Worm (Caenorhabditis elegans) whole organism, young adult: Measurements from ENCODE around the gene Y69A2AR.16.

Experiments used
- B0336.3 ChIP-seq: fragments of 200-800 bp; sonication (Bioruptor generic); IDR thresholded peaks from 2 replicates; pipeline ENCODE4 v1.3.6; 2022; ENCODE audit warnings: missing genetic modification characterization, missing compliant biosample characterization
- C06A6.2 ChIP-seq: fragments of 200-800 bp; sonication (Bioruptor generic); conservative IDR thresholded peaks from 2 replicates; pipeline ENCODE4 v1.3.6; 2022; ENCODE audit warnings: missing genetic modification characterization, missing compliant biosample characterization
- F22D6.2 ChIP-seq: sonication (generic microtip); optimal IDR thresholded peaks from 2 replicates; lab custom pipeline; 2016; ENCODE audit warnings: mild to moderate bottlenecking, missing genetic modification characterization, missing compliant biosample characterization
- F33H1.4 ChIP-seq: fragments of 200-800 bp; sonication (Bioruptor generic); IDR thresholded peaks from 2 replicates; pipeline ENCODE4 v1.3.6; 2022; ENCODE audit warnings: missing genetic modification reagents, missing genetic modification characterization, missing compliant biosample characterization
- F37B4.10 ChIP-seq: fragments of 200-800 bp; sonication (Bioruptor generic); IDR thresholded peaks from 2 replicates; pipeline ENCODE4 v1.3.6; 2022; ENCODE audit warnings: missing genetic modification characterization, missing compliant biosample characterization
- F39B2.1 ChIP-seq: fragments of 200-800 bp; sonication (Bioruptor generic); IDR thresholded peaks from 2 replicates; pipeline ENCODE4 v1.3.6; 2022; ENCODE audit warnings: missing genetic modification reagents, missing genetic modification characterization, missing compliant biosample characterization
- F49E8.2 ChIP-seq: sonication (generic microtip); optimal IDR thresholded peaks from 3 replicates; lab custom pipeline; 2017; ENCODE audit warnings: missing genetic modification characterization, mild to moderate bottlenecking, missing compliant biosample characterization, antibody characterized with exemption, moderate library complexity; ENCODE audit not compliant: insufficient read depth
- F55B11.4 ChIP-seq: sonication (generic microtip); optimal IDR thresholded peaks from 2 replicates; lab custom pipeline; 2016; ENCODE audit warnings: missing compliant biosample characterization, missing genetic modification characterization, borderline replicate concordance; ENCODE audit not compliant: insufficient read depth
- T07F8.4 ChIP-seq: sonication (generic microtip); optimal IDR thresholded peaks from 2 replicates; lab custom pipeline; 2016; ENCODE audit warnings: mild to moderate bottlenecking, missing genetic modification characterization, moderate library complexity, missing compliant biosample characterization
- T26A5.8 ChIP-seq: sonication (generic microtip); optimal IDR thresholded peaks from 2 replicates; lab custom pipeline; 2016; ENCODE audit warnings: missing genetic modification characterization, missing compliant biosample characterization
- Y53F4B.3 ChIP-seq: fragments of 200-800 bp; sonication (Bioruptor generic); IDR thresholded peaks from 2 replicates; pipeline ENCODE4 v1.3.6; 2022; ENCODE audit warnings: missing genetic modification reagents, missing genetic modification characterization, missing compliant biosample characterization
- Y53G8AR.9 ChIP-seq: fragments of 200-800 bp; sonication (Bioruptor generic); conservative IDR thresholded peaks from 2 replicates; pipeline ENCODE4 v1.3.6; 2022; ENCODE audit warnings: missing genetic modification reagents, missing genetic modification characterization, missing compliant biosample characterization
- Y79H2A.3 ChIP-seq: fragments of 200-800 bp; sonication (Bioruptor generic); conservative IDR thresholded peaks from 2 replicates; pipeline ENCODE4 v1.3.6; 2022; ENCODE audit warnings: missing genetic modification reagents, missing genetic modification characterization, missing compliant biosample characterization
- Y95B8A.8 ChIP-seq: fragments of 200-800 bp; sonication (Bioruptor generic); IDR thresholded peaks from 2 replicates; pipeline ENCODE4 v1.3.6; 2022; ENCODE audit warnings: missing genetic modification reagents, missing genetic modification characterization, missing compliant biosample characterization
- ZK185.1 ChIP-seq: sonication (generic microtip); optimal IDR thresholded peaks from 2 replicates; lab custom pipeline; 2016; ENCODE audit warnings: mild to moderate bottlenecking, missing genetic modification characterization, missing compliant biosample characterization; ENCODE audit not compliant: poor library complexity, severe bottlenecking
- aptf-3 ChIP-seq: fragments of 200-800 bp; sonication (Bioruptor generic); IDR thresholded peaks from 2 replicates; pipeline ENCODE4 v1.3.6; 2022; ENCODE audit warnings: missing genetic modification characterization, missing compliant biosample characterization
- athp-1 ChIP-seq: sonication (generic microtip); optimal IDR thresholded peaks from 2 replicates; lab custom pipeline; 2017; ENCODE audit warnings: mild to moderate bottlenecking, missing genetic modification characterization, missing compliant biosample characterization
- attf-6 ChIP-seq: fragments of 200-800 bp; sonication (Bioruptor generic); IDR thresholded peaks from 2 replicates; pipeline ENCODE4 v1.3.6; 2022; ENCODE audit warnings: missing genetic modification reagents, missing genetic modification characterization, missing compliant biosample characterization
- cebp-2 ChIP-seq: fragments of 200-800 bp; sonication (Bioruptor generic); IDR thresholded peaks from 2 replicates; pipeline ENCODE4 v1.3.6; 2022; ENCODE audit warnings: missing genetic modification characterization, missing compliant biosample characterization
- ceh-58 ChIP-seq: fragments of 200-800 bp; sonication (Bioruptor generic); IDR thresholded peaks from 2 replicates; pipeline ENCODE4 v1.3.6; 2022; ENCODE audit warnings: missing genetic modification characterization, missing compliant biosample characterization
- ceh-79 ChIP-seq: sonication (generic microtip); optimal IDR thresholded peaks from 2 replicates; lab custom pipeline; 2017; ENCODE audit warnings: mild to moderate bottlenecking, missing genetic modification characterization, missing compliant biosample characterization
- ceh-91 ChIP-seq: fragments of 200-800 bp; sonication (Bioruptor generic); IDR thresholded peaks from 2 replicates; pipeline ENCODE4 v1.3.6; 2022; ENCODE audit warnings: missing genetic modification reagents, missing genetic modification characterization, missing compliant biosample characterization
- egl-44 ChIP-seq: fragments of 200-800 bp; sonication (Bioruptor generic); IDR thresholded peaks from 2 replicates; pipeline ENCODE4 v1.3.6; 2022; ENCODE audit warnings: missing genetic modification reagents, missing genetic modification characterization, missing compliant biosample characterization
- egrh-3 ChIP-seq: fragments of 200-800 bp; sonication (Bioruptor generic); IDR thresholded peaks from 2 replicates; pipeline ENCODE4 v1.3.6; 2022; ENCODE audit warnings: missing genetic modification reagents, missing genetic modification characterization, missing compliant biosample characterization
- ekl-4 ChIP-seq: fragments of 200-800 bp; sonication (Bioruptor generic); IDR thresholded peaks from 2 replicates; pipeline ENCODE4 v1.3.6; 2022; ENCODE audit warnings: missing genetic modification reagents, missing genetic modification characterization, missing compliant biosample characterization
- fkh-3 ChIP-seq: sonication (generic microtip); optimal IDR thresholded peaks from 2 replicates; lab custom pipeline; 2016; ENCODE audit warnings: mild to moderate bottlenecking, missing genetic modification characterization, missing compliant biosample characterization
- him-1 ChIP-seq: sonication (generic microtip); optimal IDR thresholded peaks from 2 replicates; lab custom pipeline; 2016; ENCODE audit warnings: missing genotype, missing genetic modification reagents, missing genetic modification characterization, missing compliant biosample characterization
- hsf-1 ChIP-seq: fragments of 200-800 bp; sonication (Bioruptor generic); IDR thresholded peaks from 2 replicates; pipeline ENCODE4 v1.3.6; 2022; ENCODE audit warnings: missing genetic modification reagents, missing genetic modification characterization, missing compliant biosample characterization
- lin-26 ChIP-seq: fragments of 200-800 bp; sonication (Bioruptor generic); IDR thresholded peaks from 2 replicates; pipeline ENCODE4 v1.3.6; 2022; ENCODE audit warnings: missing genetic modification reagents, missing genetic modification characterization, missing compliant biosample characterization
- lsl-1 ChIP-seq: fragments of 200-800 bp; sonication (Bioruptor generic); optimal IDR thresholded peaks from 2 replicates; lab custom pipeline; 2018; ENCODE audit warnings: mild to moderate bottlenecking, missing genetic modification characterization, moderate library complexity, missing compliant biosample characterization
- madf-10 ChIP-seq: sonication (generic microtip); optimal IDR thresholded peaks from 2 replicates; lab custom pipeline; 2016; ENCODE audit warnings: mild to moderate bottlenecking, missing genetic modification characterization, missing compliant biosample characterization
- madf-3 ChIP-seq: fragments of 200-800 bp; sonication (Bioruptor generic); IDR thresholded peaks from 2 replicates; pipeline ENCODE4 v1.3.6; 2022; ENCODE audit warnings: missing genetic modification reagents, missing genetic modification characterization, missing compliant biosample characterization
- mcd-1 ChIP-seq: fragments of 200-800 bp; sonication (Bioruptor generic); IDR thresholded peaks from 2 replicates; pipeline ENCODE4 v1.3.6; 2022; ENCODE audit warnings: missing genetic modification reagents, missing genetic modification characterization, missing compliant biosample characterization
- nfyb-1 ChIP-seq: fragments of 200-800 bp; sonication (Bioruptor generic); IDR thresholded peaks from 2 replicates; pipeline ENCODE4 v1.3.6; 2022; ENCODE audit warnings: missing genetic modification reagents, missing genetic modification characterization, missing compliant biosample characterization
- nhr-80 ChIP-seq: sonication (generic microtip); optimal IDR thresholded peaks from 2 replicates; lab custom pipeline; 2016; ENCODE audit warnings: missing genetic modification characterization, missing compliant biosample characterization
- sdz-38 ChIP-seq: sonication (generic microtip); optimal IDR thresholded peaks from 2 replicates; lab custom pipeline; 2016; ENCODE audit warnings: missing genotype, missing genetic modification characterization, missing compliant biosample characterization
- tlf-1 ChIP-seq: fragments of 200-800 bp; sonication (Bioruptor generic); optimal IDR thresholded peaks from 2 replicates; lab custom pipeline; 2018; ENCODE audit warnings: mild to moderate bottlenecking, missing genetic modification characterization, missing compliant biosample characterization
- unc-62 ChIP-seq: fragments of 150-350 bp; optimal IDR thresholded peaks from 2 replicates; lab custom pipeline; 2014; ENCODE audit warnings: missing biosample characterization, missing genetic modification reagents, missing genetic modification characterization
- xnd-1 ChIP-seq: sonication (generic microtip); optimal IDR thresholded peaks from 2 replicates; lab custom pipeline; 2016; ENCODE audit warnings: missing genotype, missing genetic modification reagents, missing genetic modification characterization, missing compliant biosample characterization
- zfh-2 ChIP-seq: fragments of 200-800 bp; sonication (Bioruptor generic); conservative IDR thresholded peaks from 2 replicates; pipeline ENCODE4 v1.3.6; 2022; ENCODE audit warnings: missing genetic modification reagents, missing genetic modification characterization, missing compliant biosample characterization
- ztf-25 ChIP-seq: fragments of 200-800 bp; sonication (Bioruptor generic); IDR thresholded peaks from 2 replicates; pipeline ENCODE4 v1.3.6; 2022; ENCODE audit warnings: missing genetic modification reagents, missing genetic modification characterization, missing compliant biosample characterization
- ztf-26 ChIP-seq: sonication (generic microtip); optimal IDR thresholded peaks from 2 replicates; lab custom pipeline; 2017; ENCODE audit warnings: missing genetic modification characterization, missing compliant biosample characterization
- ztf-3 ChIP-seq: fragments of 200-800 bp; sonication (Bioruptor generic); optimal IDR thresholded peaks from 2 replicates; lab custom pipeline; 2018; ENCODE audit warnings: mild to moderate bottlenecking, missing genetic modification characterization, missing compliant biosample characterization

The Y69A2AR.16 gene

ce11 chrIV:2552855-2553254 lies 55.3 kb downstream of the Y69A2AR.16 start:
- TF ChIP-seq egrh-3 (GFP tag; lab: Robert Waterston, UW) (peak; percentile 16; the same call in 1 of the 2 replicates), ztf-25 (GFP tag; lab: Robert Waterston, UW) (no peak), F55B11.4 (tag; lab: Kevin White, UChicago) (no peak), nfyb-1 (GFP tag; lab: Robert Waterston, UW) (no peak), zfh-2 (peak; percentile 80), aptf-3 (GFP tag; lab: Robert Waterston, UW) (no peak)

DNA sequence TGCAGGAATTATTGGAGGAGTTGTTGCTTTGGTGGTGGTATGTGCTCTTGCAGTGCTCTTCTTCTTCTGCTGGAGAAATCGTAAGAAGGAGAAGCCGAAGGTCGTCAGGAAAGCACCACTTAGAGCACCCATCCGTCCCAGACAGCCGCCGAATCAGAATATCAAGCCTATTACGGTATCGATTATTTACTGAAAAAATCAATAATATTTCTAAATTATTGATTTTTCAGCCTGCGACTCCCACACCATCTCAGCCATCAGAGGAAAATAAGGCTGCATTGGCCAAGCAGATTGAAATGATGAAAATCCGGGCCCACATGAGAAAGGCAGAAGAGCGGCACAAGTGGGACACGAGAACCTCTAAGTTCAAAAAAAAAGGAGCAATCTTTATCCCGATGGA lies 58.6 kb downstream of the Y69A2AR.16 start:
- no peak for TF ChIP-seq unc-62 (GFP tag; lab: Kevin White, UChicago)
- no peak for TF ChIP-seq ceh-79 (tag; lab: Kevin White, UChicago)
- no peak for TF ChIP-seq cebp-2
- TF ChIP-seq tlf-1 (GFP tag; lab: Kevin White, UChicago), result no peak
- TF ChIP-seq lsl-1 (GFP tag; lab: Kevin White, UChicago), result no peak
- TF ChIP-seq athp-1 (tag; lab: Kevin White, UChicago), result no peak
- no peak for TF ChIP-seq Y95B8A.8 (GFP tag; lab: Robert Waterston, UW)
- TF ChIP-seq Y53F4B.3, result no peak
- TF ChIP-seq F22D6.2, result no peak
- no peak for TF ChIP-seq T26A5.8 (tag; lab: Kevin White, UChicago)
- no peak for TF ChIP-seq ceh-58 (GFP tag; lab: Robert Waterston, UW)
- no peak for TF ChIP-seq Y79H2A.3 (GFP tag; lab: Robert Waterston, UW)
- no peak for TF ChIP-seq him-1
- TF ChIP-seq madf-3, result no peak
- TF ChIP-seq ztf-3, result no peak
- no peak for TF ChIP-seq madf-10
- TF ChIP-seq F37B4.10 (GFP tag; lab: Robert Waterston, UW), result no peak
- TF ChIP-seq F49E8.2, result no peak
- no peak for TF ChIP-seq sdz-38 (tag; lab: Kevin White, UChicago)
- TF ChIP-seq, all 124 proteins: peak for 0

ce11 chrIV:2561358-2561757 lies 63.8 kb downstream of the Y69A2AR.16 start, which contains the start of gene Y69A2AR.46:
Gene Y69A2AR.46 (plus strand): TSS chrIV:2561658.
- no peak for TF ChIP-seq nhr-80 (tag; lab: Kevin White, UChicago)
- TF ChIP-seq egl-44, result no peak
- no peak for TF ChIP-seq T07F8.4 (tag; lab: Kevin White, UChicago)
- TF ChIP-seq ceh-91 (GFP tag; lab: Robert Waterston, UW), result no peak
- no peak for TF ChIP-seq ceh-79 (tag; lab: Kevin White, UChicago)
- no peak for TF ChIP-seq fkh-3 (tag; lab: Kevin White, UChicago)
- TF ChIP-seq F37B4.10 (GFP tag; lab: Robert Waterston, UW), result no peak
- no peak for TF ChIP-seq attf-6
- no peak for TF ChIP-seq Y53F4B.3
- no peak for TF ChIP-seq hsf-1 (GFP tag; lab: Robert Waterston, UW)
- no peak for TF ChIP-seq B0336.3 (GFP tag; lab: Robert Waterston, UW)
- TF ChIP-seq Y53G8AR.9, result no peak
- TF ChIP-seq him-1, result no peak
- TF ChIP-seq ekl-4 (GFP tag; lab: Robert Waterston, UW), result no peak

DNA sequence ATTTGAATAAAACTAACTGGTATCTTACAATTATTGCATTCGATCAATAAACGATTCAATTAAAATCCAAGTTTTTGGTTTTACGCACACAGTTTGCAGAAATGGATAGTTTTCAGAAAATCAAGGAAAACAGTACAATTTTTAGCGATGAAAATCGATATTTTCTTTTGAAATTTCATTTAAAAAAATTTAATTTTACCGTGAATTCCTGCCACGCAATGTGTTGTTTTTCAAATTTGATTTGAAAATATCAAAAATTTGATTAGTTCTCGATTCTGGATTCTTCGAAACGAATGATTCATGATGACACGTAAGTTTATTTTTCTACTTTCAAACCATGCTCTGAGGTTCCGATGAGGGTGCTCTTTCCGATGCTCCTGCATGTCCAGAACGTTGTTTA lies 64.5 kb downstream of the Y69A2AR.16 start, which contains the start of gene Y69A2AR.50:
Gene Y69A2AR.50 (plus strand): TSS at position 301 of the 400 bp plus-strand sequence.
- no peak for TF ChIP-seq F33H1.4 (GFP tag; lab: Robert Waterston, UW)
- no peak for TF ChIP-seq C06A6.2
- TF ChIP-seq lin-26 (GFP tag; lab: Robert Waterston, UW), result no peak
- no peak for TF ChIP-seq mcd-1 (GFP tag; lab: Robert Waterston, UW)
- no peak for TF ChIP-seq ZK185.1 (tag; lab: Kevin White, UChicago)
- TF ChIP-seq cebp-2, result no peak
- no peak for TF ChIP-seq F39B2.1 (GFP tag; lab: Robert Waterston, UW)
- TF ChIP-seq xnd-1 (tag; lab: Kevin White, UChicago), result no peak
- no peak for TF ChIP-seq egrh-3 (GFP tag; lab: Robert Waterston, UW)
- TF ChIP-seq ztf-26 (tag; lab: Kevin White, UChicago), result no peak
